Worm (Caenorhabditis elegans) whole organism, L2 larva: Measurements from ENCODE around the gene col-103.

Experiments
- F13H6.1 ChIP-seq: sonication (generic microtip); optimal IDR thresholded peaks from 2 replicates; lab custom pipeline; 2016; ENCODE audit warnings: missing genetic modification characterization, missing compliant biosample characterization
- ama-1 ChIP-seq: fragments of 150-350 bp; optimal IDR thresholded peaks from 2 replicates; lab custom pipeline; 2018; ENCODE audit warnings: inconsistent platforms
- blmp-1 ChIP-seq: sonication (generic microtip); optimal IDR thresholded peaks from 2 replicates; lab custom pipeline; 2017; ENCODE audit warnings: missing genetic modification characterization, mild to moderate bottlenecking, missing compliant biosample characterization, antibody characterized with exemption, moderate library complexity; ENCODE audit not compliant: insufficient read depth
- dmd-4 ChIP-seq: sonication (generic microtip); optimal IDR thresholded peaks from 2 replicates; lab custom pipeline; 2017; ENCODE audit warnings: missing biosample characterization, missing genetic modification characterization
- elt-1 ChIP-seq: fragments of 150-350 bp; optimal IDR thresholded peaks from 2 replicates; lab custom pipeline; 2014; ENCODE audit warnings: missing biosample characterization, missing genetic modification characterization
- lin-13 ChIP-seq: fragments of 150-350 bp; optimal IDR thresholded peaks from 2 replicates; lab custom pipeline; 2014; ENCODE audit warnings: missing biosample characterization, missing genetic modification reagents, missing genetic modification characterization
- nhr-11 ChIP-seq: fragments of 150-350 bp; optimal IDR thresholded peaks from 2 replicates; lab custom pipeline; 2014; ENCODE audit warnings: missing biosample characterization, missing genetic modification characterization
- nhr-23 ChIP-seq: fragments of 150-350 bp; optimal IDR thresholded peaks from 2 replicates; lab custom pipeline; 2014; ENCODE audit warnings: missing biosample characterization, missing genetic modification reagents, missing genetic modification characterization
- skn-1 ChIP-seq: sonication (generic microtip); optimal IDR thresholded peaks from 2 replicates; lab custom pipeline; 2017; ENCODE audit warnings: missing biosample characterization, missing genetic modification characterization
- unc-62 ChIP-seq: fragments of 150-350 bp; optimal IDR thresholded peaks from 2 replicates; lab custom pipeline; 2014; ENCODE audit warnings: missing biosample characterization, missing genetic modification reagents, missing genetic modification characterization

ce11 chrIV:773580-773979 lies 10.1 kb upstream of the col-103 start:
- no peak for TF ChIP-seq unc-62 (GFP tag; lab: Kevin White, UChicago)
- no peak for TF ChIP-seq lin-13 (GFP tag; lab: Kevin White, UChicago)
- no peak for TF ChIP-seq nhr-11 (tag; lab: Kevin White, UChicago)
- TF ChIP-seq elt-1: no peak
- TF ChIP-seq dmd-4 (tag; lab: Kevin White, UChicago): no peak
- TF ChIP-seq skn-1 (tag; lab: Kevin White, UChicago): no peak
- no peak for TF ChIP-seq nhr-23 (tag; lab: Kevin White, UChicago)
- TF ChIP-seq blmp-1 (tag; lab: Kevin White, UChicago): no peak
- no peak for TF ChIP-seq F13H6.1
- no peak for TF ChIP-seq ama-1 (lab: Kevin White, UChicago)
